Worm (Caenorhabditis elegans) whole organism, L4 larva: ENCODE results near the gene C01G12.9.

ENCODE experiments used
- D1046.2 ChIP-seq: fragments of 200-800 bp; sonication (Bioruptor generic); IDR thresholded peaks from 2 replicates; pipeline ENCODE4 v1.3.6; 2022; ENCODE audit warnings: missing genetic modification characterization, missing compliant biosample characterization
- F37D6.2 ChIP-seq: sonication (generic microtip); optimal IDR thresholded peaks from 2 replicates; lab custom pipeline; 2016; ENCODE audit warnings: mild to moderate bottlenecking, missing genetic modification characterization, missing compliant biosample characterization
- F49E8.2 ChIP-seq: sonication (generic microtip); optimal IDR thresholded peaks from 2 replicates; lab custom pipeline; 2016; ENCODE audit warnings: missing compliant biosample characterization, mild to moderate bottlenecking, missing genetic modification characterization, borderline replicate concordance
- T20F7.1 ChIP-seq: fragments of 200-800 bp; sonication (Bioruptor generic); optimal IDR thresholded peaks from 2 replicates; lab custom pipeline; 2018; ENCODE audit warnings: mild to moderate bottlenecking, missing genetic modification characterization, missing compliant biosample characterization
- aha-1 ChIP-seq: fragments of 150-350 bp; peaks from one replicate; lab custom pipeline; 2014; ENCODE audit warnings: missing biosample characterization, missing genetic modification characterization
- aly-2 ChIP-seq: sonication (generic microtip); optimal IDR thresholded peaks from 2 replicates; lab custom pipeline; 2018; ENCODE audit warnings: missing biosample characterization, missing genetic modification characterization
- arid-1 ChIP-seq: fragments of 200-800 bp; sonication (Bioruptor generic); conservative IDR thresholded peaks from 2 replicates; pipeline ENCODE4 v1.3.6; 2022; ENCODE audit warnings: missing genetic modification reagents, missing genetic modification characterization, missing compliant biosample characterization
- ceh-82 ChIP-seq: sonication (generic microtip); optimal IDR thresholded peaks from 2 replicates; lab custom pipeline; 2017; ENCODE audit warnings: missing biosample characterization, missing genetic modification characterization
- ces-1 ChIP-seq: fragments of 150-350 bp; sonication (generic microtip); optimal IDR thresholded peaks from 4 replicates; lab custom pipeline; 2014; ENCODE audit warnings: missing biosample characterization, missing genetic modification reagents, missing genetic modification characterization
- daf-12 ChIP-seq: fragments of 150-350 bp; optimal IDR thresholded peaks from 2 replicates; lab custom pipeline; 2014; ENCODE audit warnings: missing biosample characterization, missing genetic modification reagents, missing genetic modification characterization
- daf-8 ChIP-seq: fragments of 200-800 bp; sonication (Bioruptor generic); IDR thresholded peaks from 2 replicates; pipeline ENCODE4 v1.3.6; 2022; ENCODE audit warnings: missing genetic modification characterization, missing compliant biosample characterization
- dmd-9 ChIP-seq: fragments of 200-800 bp; sonication (Bioruptor generic); IDR thresholded peaks from 2 replicates; pipeline ENCODE4 v1.3.6; 2022; ENCODE audit warnings: missing genetic modification reagents, missing genetic modification characterization, missing compliant biosample characterization
- dpl-1 ChIP-seq: fragments of 150-350 bp; optimal IDR thresholded peaks from 2 replicates; lab custom pipeline; 2014; ENCODE audit warnings: missing biosample characterization, missing genetic modification reagents, missing genetic modification characterization
- hif-1 ChIP-seq, 2 experiments: sonication (generic microtip); optimal IDR thresholded peaks; 2 replicates each; lab custom pipeline; 2016 to 2017; ENCODE audit warnings: missing compliant biosample characterization in 2 of 2, missing genetic modification characterization in 2 of 2, missing genetic modification reagents in 2 of 2, missing genotype in 2 of 2, mild to moderate bottlenecking in 1 of 2
- hlh-11 ChIP-seq: fragments of 200-800 bp; sonication (Bioruptor generic); optimal IDR thresholded peaks from 2 replicates; lab custom pipeline; 2018; ENCODE audit warnings: mild to moderate bottlenecking, missing genetic modification characterization, missing compliant biosample characterization
- hlh-30 ChIP-seq: sonication (generic microtip); optimal IDR thresholded peaks from 2 replicates; lab custom pipeline; 2017; ENCODE audit warnings: antibody characterized with exemption, mild to moderate bottlenecking, missing genetic modification characterization, missing compliant biosample characterization; ENCODE audit not compliant: insufficient read depth
- lin-1 ChIP-seq: fragments of 200-800 bp; sonication (Bioruptor generic); IDR thresholded peaks from 2 replicates; pipeline ENCODE4 v1.3.6; 2022; ENCODE audit warnings: missing genetic modification reagents, missing genetic modification characterization, missing compliant biosample characterization
- lin-39 ChIP-seq: fragments of 150-350 bp; optimal IDR thresholded peaks from 2 replicates; lab custom pipeline; 2014; ENCODE audit warnings: missing biosample characterization, missing genetic modification reagents, missing genetic modification characterization
- madf-5 ChIP-seq, 2 experiments: fragments of 200-800 bp; sonication (Bioruptor generic); IDR thresholded peaks; 2 replicates each; pipeline ENCODE4 v1.3.6; 2022; ENCODE audit warnings: missing compliant biosample characterization in 2 of 2, missing genetic modification characterization in 2 of 2
- mdl-1 ChIP-seq, 2 experiments: fragments of 150-350 bp in 1 of 2; sonication (generic microtip) in 1 of 2; optimal IDR thresholded peaks; 2 replicates each; lab custom pipeline; 2014 to 2017; ENCODE audit warnings: missing biosample characterization in 2 of 2, missing genetic modification characterization in 2 of 2
- nhr-11 ChIP-seq: fragments of 150-350 bp; optimal IDR thresholded peaks from 2 replicates; lab custom pipeline; 2014; ENCODE audit warnings: missing biosample characterization, missing genetic modification characterization
- nhr-41 ChIP-seq: fragments of 200-800 bp; sonication (Bioruptor generic); IDR thresholded peaks from 2 replicates; pipeline ENCODE4 v1.3.6; 2022; ENCODE audit warnings: missing genetic modification reagents, missing genetic modification characterization, missing compliant biosample characterization
- pha-4 ChIP-seq, 2 experiments: fragments of 150-350 bp in 1 of 2; fragments of 200-800 bp in 1 of 2; sonication (Bioruptor generic) in 1 of 2; IDR thresholded peaks in 1 of 2; optimal IDR thresholded peaks in 1 of 2; 2 replicates each; pipeline versions ENCODE4 v1.3.6 to Lab custom; 2014 to 2022; ENCODE audit warnings: missing genetic modification characterization in 2 of 2, missing genetic modification reagents in 2 of 2, missing biosample characterization in 1 of 2, missing compliant biosample characterization in 1 of 2
- php-3 ChIP-seq: fragments of 200-800 bp; sonication (Bioruptor generic); IDR thresholded peaks from 2 replicates; pipeline ENCODE4 v1.3.6; 2022; ENCODE audit warnings: missing genetic modification reagents, missing genetic modification characterization, missing compliant biosample characterization
- snpc-4 ChIP-seq: fragments of 150-350 bp; optimal IDR thresholded peaks from 2 replicates; lab custom pipeline; 2014; ENCODE audit warnings: missing biosample characterization, missing genetic modification characterization
- spr-3 ChIP-seq: fragments of 200-800 bp; sonication (Bioruptor generic); optimal IDR thresholded peaks from 2 replicates; lab custom pipeline; 2018; ENCODE audit warnings: mild to moderate bottlenecking, missing genetic modification characterization, missing compliant biosample characterization
- tag-97 ChIP-seq: fragments of 200-800 bp; sonication (Bioruptor generic); IDR thresholded peaks from 2 replicates; pipeline ENCODE4 v1.3.6; 2022; ENCODE audit warnings: missing genetic modification characterization, missing compliant biosample characterization
- unc-62 ChIP-seq, 3 experiments: fragments of 150-350 bp in 1 of 3; sonication (generic microtip); optimal IDR thresholded peaks in 2 of 3; peaks in 1 of 3; 1 replicate in 1 of 3; 2 replicates in 2 of 3; lab custom pipeline; 2014 to 2017; ENCODE audit warnings: missing biosample characterization in 3 of 3, missing genetic modification characterization in 3 of 3, missing genetic modification reagents in 3 of 3, missing genotype in 1 of 3
- zag-1 ChIP-seq: fragments of 150-350 bp; optimal IDR thresholded peaks from 2 replicates; lab custom pipeline; 2014; ENCODE audit warnings: missing biosample characterization, missing genetic modification characterization
- ztf-7 ChIP-seq: fragments of 150-350 bp; optimal IDR thresholded peaks from 2 replicates; lab custom pipeline; 2014; ENCODE audit warnings: missing biosample characterization, missing genetic modification characterization

Gene C01G12.9

DNA sequence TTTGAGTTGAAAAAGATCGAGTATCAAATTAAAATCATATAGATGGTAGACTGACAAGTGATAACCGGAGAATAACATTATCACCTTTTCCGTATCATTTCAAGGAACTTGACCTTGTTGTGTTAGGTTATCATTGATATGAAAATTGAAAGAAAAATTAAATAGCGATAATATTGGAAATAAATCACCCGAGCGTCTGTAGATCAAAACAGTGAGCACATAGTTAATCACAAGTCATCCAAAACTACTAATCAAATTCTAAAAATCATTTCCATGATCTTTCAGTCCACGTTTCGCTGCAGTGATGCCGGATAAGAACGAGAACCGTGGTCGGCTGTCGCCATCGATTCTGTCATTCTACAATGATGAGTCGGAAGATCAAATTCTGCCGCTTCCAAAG is 41.0 kb downstream of the C01G12.9 start:
- peak in 1 of 2 experiments; percentile 4 for TF ChIP-seq unc-62 (GFP tag; optimal IDR thresholded peaks at IDR 0.05 in 1 of 2; lab: Kevin White, UChicago)
- TF ChIP-seq unc-62 (tag; optimal IDR thresholded peaks at IDR 0.05; lab: Kevin White, UChicago): no peak
- no peak for TF ChIP-seq D1046.2 (GFP tag; lab: Robert Waterston, UW)
- TF ChIP-seq hlh-11 (tag; lab: Kevin White, UChicago): peak; percentile 10

ce11 chrII:14620730-14621129 is 41.9 kb downstream of the C01G12.9 start:
- TF ChIP-seq F49E8.2 (tag; lab: Kevin White, UChicago) (no peak), pha-4 (GFP tag; IDR thresholded peaks at IDR 0.05; lab: Robert Waterston, UW) (no peak), pha-4 (tag; optimal IDR thresholded peaks at IDR 0.05; lab: Kevin White, UChicago) (no peak), aha-1 (tag; lab: Kevin White, UChicago) (peak; percentile 94), T20F7.1 (GFP tag; lab: Kevin White, UChicago) (no peak), tag-97 (no peak)

ce11 chrII:14622758-14623157 is 43.9 kb downstream of the C01G12.9 start, which contains the start of gene mltn-10:
TSS of gene mltn-10 (plus strand) at chrII:14623058.
- no peak for TF ChIP-seq aha-1 (tag; lab: Kevin White, UChicago)
- TF ChIP-seq ceh-82 (tag; lab: Kevin White, UChicago): no peak
- TF ChIP-seq php-3 (GFP tag; lab: Robert Waterston, UW): no peak
- TF ChIP-seq daf-8 (GFP tag; lab: Robert Waterston, UW): no peak
- no peak for TF ChIP-seq nhr-11 (tag; lab: Kevin White, UChicago)
- TF ChIP-seq zag-1: no peak
- no peak for TF ChIP-seq snpc-4
- no peak for TF ChIP-seq nhr-41 (GFP tag; lab: Robert Waterston, UW)
- TF ChIP-seq madf-5 (GFP tag; IDR thresholded peaks at IDR 0.05; lab: Robert Waterston, UW): no peak
- no peak for TF ChIP-seq mdl-1 (tag; optimal IDR thresholded peaks at IDR 0.05; lab: Kevin White, UChicago)
- TF ChIP-seq hlh-30: no peak
- TF ChIP-seq, all 104 proteins: peak for 0

DNA sequence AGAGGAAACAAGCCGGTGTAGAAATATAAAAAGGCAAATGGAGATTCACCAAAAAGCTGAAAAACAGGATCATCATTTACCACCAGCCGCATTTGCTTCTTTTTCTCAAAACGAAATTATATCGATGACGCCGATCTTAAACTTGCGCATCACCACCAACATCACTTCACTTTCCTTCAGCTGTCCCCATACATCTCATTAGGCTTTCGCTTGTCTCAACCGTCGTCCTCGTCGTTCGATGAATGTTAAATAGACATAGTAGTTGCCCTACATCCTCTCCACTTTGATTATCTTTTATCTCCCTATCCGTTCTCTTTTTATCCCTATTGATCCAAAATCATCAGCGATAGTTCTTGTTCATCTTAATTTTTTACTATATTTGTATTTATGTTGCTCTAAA is 48.1 kb downstream of the C01G12.9 start:
- TF ChIP-seq daf-12 (tag; lab: Kevin White, UChicago): no peak
- peak; percentile 4 for TF ChIP-seq hlh-11 (tag; lab: Kevin White, UChicago)

DNA sequence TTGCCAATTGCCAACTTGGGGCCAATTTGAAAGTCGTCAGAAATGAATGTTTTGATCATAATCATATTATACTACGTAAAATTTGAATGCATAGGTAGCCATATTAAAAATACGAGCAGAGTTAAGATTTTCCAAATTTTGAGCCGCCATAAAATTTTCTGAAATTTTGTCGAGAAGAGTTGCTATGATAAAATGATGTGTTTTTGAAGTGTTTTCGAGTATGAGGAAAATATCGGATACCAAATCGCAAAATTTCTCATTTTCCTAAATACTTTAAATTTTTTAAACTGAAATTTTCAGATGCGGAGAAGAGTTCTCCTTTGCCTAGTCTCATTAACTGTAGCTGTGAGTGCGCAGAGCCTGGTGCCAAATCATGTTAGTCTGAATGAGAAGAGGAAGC is 48.5 kb downstream of the C01G12.9 start, which contains the start of gene tag-297:
Gene tag-297, plus strand, starts transcription at position 301 of the 400 bp plus-strand sequence.
- TF ChIP-seq ceh-82 (tag; lab: Kevin White, UChicago) (no peak), ztf-7 (tag; lab: Kevin White, UChicago) (no peak), spr-3 (GFP tag; lab: Kevin White, UChicago) (no peak), ces-1 (no peak), unc-62 (GFP tag; optimal IDR thresholded peaks at IDR 0.05 in 1 of 2; lab: Kevin White, UChicago) (no peak), unc-62 (tag; optimal IDR thresholded peaks at IDR 0.05; lab: Kevin White, UChicago) (no peak), lin-1 (GFP tag; lab: Robert Waterston, UW) (no peak), F37D6.2 (tag; lab: Kevin White, UChicago) (no peak), dmd-9 (no peak), dpl-1 (GFP tag; lab: Kevin White, UChicago) (no peak), arid-1 (GFP tag; lab: Robert Waterston, UW) (no peak), hif-1 (tag; optimal IDR thresholded peaks at IDR 0.05; lab: Kevin White, UChicago) (no peak), lin-39 (tag; lab: Kevin White, UChicago) (no peak), aly-2 (tag; lab: Kevin White, UChicago) (no peak)
